Worm (Caenorhabditis elegans) whole organism, L1 larva: ENCODE data around the gene W09D6.1.

Source experiments
- C04F5.9 ChIP-seq: sonication (generic microtip); optimal IDR thresholded peaks from 2 replicates; lab custom pipeline; 2016; ENCODE audit warnings: missing genetic modification characterization, missing compliant biosample characterization
- C16A3.4 ChIP-seq: fragments of 150-350 bp; optimal IDR thresholded peaks from 2 replicates; lab custom pipeline; 2014; ENCODE audit warnings: missing biosample characterization, missing genetic modification characterization
- C34B4.2 ChIP-seq: sonication (generic microtip); optimal IDR thresholded peaks from 2 replicates; lab custom pipeline; 2017; ENCODE audit warnings: mild to moderate bottlenecking, missing genetic modification characterization, missing compliant biosample characterization
- Y116A8C.19 ChIP-seq: sonication (generic microtip); optimal IDR thresholded peaks from 2 replicates; lab custom pipeline; 2016; ENCODE audit warnings: missing compliant biosample characterization, missing genetic modification characterization, borderline replicate concordance
- alr-1 ChIP-seq: fragments of 200-800 bp; sonication (Bioruptor generic); optimal IDR thresholded peaks from 2 replicates; lab custom pipeline; 2018; ENCODE audit warnings: borderline replicate concordance, mild to moderate bottlenecking, missing genetic modification characterization, missing compliant biosample characterization
- aly-2 ChIP-seq: fragments of 150-350 bp; optimal IDR thresholded peaks from 2 replicates; lab custom pipeline; 2014; ENCODE audit warnings: missing biosample characterization, missing genetic modification characterization
- ama-1 ChIP-seq: fragments of 150-350 bp; optimal IDR thresholded peaks from 2 replicates; lab custom pipeline; 2014
- blmp-1 ChIP-seq: fragments of 150-350 bp; optimal IDR thresholded peaks from 2 replicates; lab custom pipeline; 2014; ENCODE audit warnings: missing biosample characterization, missing genetic modification characterization
- ceh-8 ChIP-seq: fragments of 200-800 bp; sonication (Bioruptor generic); optimal IDR thresholded peaks from 2 replicates; lab custom pipeline; 2018; ENCODE audit warnings: mild to moderate bottlenecking, missing genetic modification characterization, moderate library complexity, missing compliant biosample characterization
- ceh-88 ChIP-seq: fragments of 200-800 bp; sonication (Bioruptor generic); IDR thresholded peaks from 2 replicates; pipeline ENCODE4 v1.3.6; 2022; ENCODE audit warnings: missing genetic modification characterization, missing compliant biosample characterization
- ceh-90 ChIP-seq: sonication (generic microtip); optimal IDR thresholded peaks from 2 replicates; lab custom pipeline; 2016; ENCODE audit warnings: missing genetic modification characterization, missing compliant biosample characterization
- efl-1 ChIP-seq, 4 experiments: fragments of 150-350 bp; optimal IDR thresholded peaks in 3 of 4; peaks in 1 of 4; 1 replicate in 1 of 4; 2 replicates in 3 of 4; lab custom pipeline; 2014; ENCODE audit warnings: missing biosample characterization in 2 of 4, missing genetic modification characterization in 2 of 4, missing genetic modification reagents in 2 of 4
- egl-27 ChIP-seq, 2 experiments: fragments of 150-350 bp in 1 of 2; sonication (generic microtip); optimal IDR thresholded peaks; 3 replicates each; lab custom pipeline; 2017 to 2018; ENCODE audit warnings: missing biosample characterization in 2 of 2, missing genetic modification characterization in 2 of 2, missing genetic modification reagents in 2 of 2
- elt-2 ChIP-seq: sonication (generic microtip); optimal IDR thresholded peaks from 2 replicates; lab custom pipeline; 2016; ENCODE audit warnings: missing genetic modification characterization, mild to moderate bottlenecking, inconsistent platforms, missing compliant biosample characterization, missing genetic modification reagents
- fkh-10 ChIP-seq: sonication (generic microtip); optimal IDR thresholded peaks from 2 replicates; lab custom pipeline; 2017; ENCODE audit warnings: missing biosample characterization, missing genetic modification reagents, missing genetic modification characterization
- fkh-4 ChIP-seq: sonication (generic microtip); optimal IDR thresholded peaks from 2 replicates; lab custom pipeline; 2016; ENCODE audit warnings: missing compliant biosample characterization, missing genetic modification characterization, borderline replicate concordance
- fkh-8 ChIP-seq: sonication (generic microtip); optimal IDR thresholded peaks from 2 replicates; lab custom pipeline; 2016; ENCODE audit warnings: mild to moderate bottlenecking, missing genetic modification characterization, missing compliant biosample characterization
- fos-1 ChIP-seq: fragments of 150-350 bp; optimal IDR thresholded peaks from 2 replicates; lab custom pipeline; 2014; ENCODE audit warnings: missing biosample characterization, missing genetic modification characterization
- hlh-17 ChIP-seq: fragments of 200-800 bp; sonication (Bioruptor generic); optimal IDR thresholded peaks from 2 replicates; lab custom pipeline; 2018; ENCODE audit warnings: missing genetic modification characterization, mild to moderate bottlenecking, missing compliant biosample characterization, moderate library complexity, borderline replicate concordance
- hpl-2 ChIP-seq: fragments of 150-350 bp; optimal IDR thresholded peaks from 2 replicates; lab custom pipeline; 2014; ENCODE audit warnings: missing biosample characterization, missing genetic modification reagents, missing genetic modification characterization
- isw-1 ChIP-seq: fragments of 200-800 bp; sonication (Bioruptor generic); IDR thresholded peaks from 2 replicates; pipeline ENCODE4 v1.3.6; 2022; ENCODE audit warnings: missing genetic modification characterization, missing compliant biosample characterization
- lin-14 ChIP-seq: fragments of 200-800 bp; sonication (Bioruptor generic); optimal IDR thresholded peaks from 2 replicates; lab custom pipeline; 2018; ENCODE audit warnings: mild to moderate bottlenecking, missing genetic modification characterization, moderate library complexity, missing compliant biosample characterization
- lin-35 ChIP-seq, 2 experiments: fragments of 150-350 bp; optimal IDR thresholded peaks; 2 replicates each; lab custom pipeline; 2014; ENCODE audit warnings: missing biosample characterization in 2 of 2, missing genetic modification characterization in 2 of 2, missing genetic modification reagents in 2 of 2
- lir-3 ChIP-seq: sonication (generic microtip); optimal IDR thresholded peaks from 2 replicates; lab custom pipeline; 2016; ENCODE audit warnings: mild to moderate bottlenecking, missing genetic modification characterization, moderate library complexity, missing compliant biosample characterization; ENCODE audit not compliant: poor library complexity
- lsy-2 ChIP-seq, 2 experiments: fragments of 150-350 bp; optimal IDR thresholded peaks; 2 replicates each; lab custom pipeline; 2014; ENCODE audit warnings: missing biosample characterization in 2 of 2, missing genetic modification characterization in 2 of 2
- mdl-1 ChIP-seq, 2 experiments: fragments of 150-350 bp; optimal IDR thresholded peaks; 2 replicates each; lab custom pipeline; 2014 to 2017; ENCODE audit warnings: missing biosample characterization in 2 of 2, missing genetic modification characterization in 2 of 2, inconsistent platforms in 1 of 2
- mef-2 ChIP-seq: fragments of 150-350 bp; optimal IDR thresholded peaks from 2 replicates; lab custom pipeline; 2014; ENCODE audit warnings: missing biosample characterization, missing genetic modification characterization
- mep-1 ChIP-seq: fragments of 150-350 bp; optimal IDR thresholded peaks from 2 replicates; lab custom pipeline; 2014; ENCODE audit warnings: missing biosample characterization, missing genetic modification characterization
- nhr-11 ChIP-seq: fragments of 150-350 bp; optimal IDR thresholded peaks from 2 replicates; lab custom pipeline; 2014; ENCODE audit warnings: missing biosample characterization, missing genetic modification characterization
- nhr-19 ChIP-seq: fragments of 200-800 bp; sonication (Bioruptor generic); conservative IDR thresholded peaks from 2 replicates; pipeline ENCODE4 v1.3.6; 2022; ENCODE audit warnings: missing genetic modification characterization, missing compliant biosample characterization
- nhr-20 ChIP-seq: sonication (generic microtip); optimal IDR thresholded peaks from 2 replicates; lab custom pipeline; 2016; ENCODE audit warnings: mild to moderate bottlenecking, missing genetic modification characterization, missing compliant biosample characterization
- nhr-237 ChIP-seq: fragments of 150-350 bp; optimal IDR thresholded peaks from 2 replicates; lab custom pipeline; 2014; ENCODE audit warnings: missing biosample characterization, missing genetic modification characterization
- nhr-47 ChIP-seq: sonication (generic microtip); optimal IDR thresholded peaks from 2 replicates; lab custom pipeline; 2016; ENCODE audit warnings: mild to moderate bottlenecking, missing genetic modification characterization, moderate library complexity, missing compliant biosample characterization
- nhr-77 ChIP-seq: fragments of 150-350 bp; optimal IDR thresholded peaks from 2 replicates; lab custom pipeline; 2014; ENCODE audit warnings: missing biosample characterization, missing genetic modification characterization
- nhr-90 ChIP-seq: sonication (generic microtip); optimal IDR thresholded peaks from 2 replicates; lab custom pipeline; 2016; ENCODE audit warnings: mild to moderate bottlenecking, missing genetic modification characterization, missing compliant biosample characterization; ENCODE audit not compliant: poor library complexity
- skn-1 ChIP-seq: fragments of 150-350 bp; optimal IDR thresholded peaks from 2 replicates; lab custom pipeline; 2014; ENCODE audit warnings: missing biosample characterization, missing genetic modification characterization
- snu-23 ChIP-seq: sonication (generic microtip); optimal IDR thresholded peaks from 2 replicates; lab custom pipeline; 2016; ENCODE audit warnings: missing genetic modification characterization, missing compliant biosample characterization
- tbx-2 ChIP-seq: sonication (generic microtip); optimal IDR thresholded peaks from 2 replicates; lab custom pipeline; 2016; ENCODE audit warnings: missing genetic modification characterization, missing compliant biosample characterization
- unc-130 ChIP-seq: fragments of 150-350 bp; optimal IDR thresholded peaks from 2 replicates; lab custom pipeline; 2017; ENCODE audit warnings: missing biosample characterization, missing genetic modification characterization, inconsistent platforms
- unc-86 ChIP-seq: sonication (generic microtip); optimal IDR thresholded peaks from 2 replicates; lab custom pipeline; 2016; ENCODE audit warnings: missing genetic modification characterization, missing compliant biosample characterization
- zip-4 ChIP-seq: fragments of 200-800 bp; sonication (Bioruptor generic); optimal IDR thresholded peaks from 2 replicates; lab custom pipeline; 2018; ENCODE audit warnings: mild to moderate bottlenecking, missing genetic modification characterization, moderate library complexity, missing compliant biosample characterization
- ztf-11 ChIP-seq, 2 experiments: sonication (generic microtip); optimal IDR thresholded peaks; 2 replicates each; lab custom pipeline; 2016 to 2017; ENCODE audit warnings: missing genetic modification characterization in 2 of 2, missing biosample characterization in 1 of 2, missing compliant biosample characterization in 1 of 2
- ztf-4 ChIP-seq: fragments of 150-350 bp; optimal IDR thresholded peaks from 2 replicates; lab custom pipeline; 2014; ENCODE audit warnings: missing biosample characterization, missing genetic modification characterization

W09D6.1 gene

ce11 chrIII:11112718-11113117 lies 44.1 kb downstream of the W09D6.1 start (continued):
- TF ChIP-seq nhr-11 (tag; lab: Kevin White, UChicago) (no peak), lin-35 (GFP tag; optimal IDR thresholded peaks at IDR 0.05; lab: Kevin White, UChicago) (peak; percentile 32 to 59), hpl-2 (no peak), nhr-90 (tag; lab: Kevin White, UChicago) (peak; percentile 77), elt-2 (tag; lab: Kevin White, UChicago) (no peak), fkh-8 (peak; percentile 61), C04F5.9 (tag; lab: Kevin White, UChicago) (peak; percentile 50), nhr-19 (GFP tag; lab: Robert Waterston, UW) (peak; percentile 75), unc-130 (tag; lab: Kevin White, UChicago) (no peak), Y116A8C.19 (no peak), fos-1 (no peak), lir-3 (tag; lab: Kevin White, UChicago) (peak; percentile 81), nhr-20 (tag; lab: Kevin White, UChicago) (peak; percentile 65), nhr-77 (peak; percentile 5), ama-1 (lab: Kevin White, UChicago) (no peak), skn-1 (tag; lab: Kevin White, UChicago) (no peak), snu-23 (peak; percentile 61)

ce11 chrIII:11113845-11114244 lies 45.2 kb downstream of the W09D6.1 start:
- no peak for TF ChIP-seq mef-2 (tag; lab: Kevin White, UChicago)
- no peak for TF ChIP-seq alr-1 (tag; lab: Kevin White, UChicago)
- no peak for TF ChIP-seq ceh-88 (GFP tag; lab: Robert Waterston, UW)
- TF ChIP-seq nhr-77: no peak
- no peak for TF ChIP-seq unc-86 (tag; lab: Kevin White, UChicago)
- TF ChIP-seq tbx-2: no peak
- no peak for TF ChIP-seq Y116A8C.19
- TF ChIP-seq ceh-8: no peak
- TF ChIP-seq C04F5.9 (tag; lab: Kevin White, UChicago): no peak
- TF ChIP-seq C16A3.4 (tag; lab: Kevin White, UChicago): no peak
- TF ChIP-seq ztf-4 (tag; lab: Kevin White, UChicago): no peak
- TF ChIP-seq blmp-1 (tag; lab: Kevin White, UChicago): no peak
- no peak for TF ChIP-seq ztf-11 (tag; optimal IDR thresholded peaks at IDR 0.05; lab: Kevin White, UChicago)

ce11 chrIII:11115956-11116355 lies 47.3 kb downstream of the W09D6.1 start:
- no peak for TF ChIP-seq nhr-19 (GFP tag; lab: Robert Waterston, UW)
- peak; percentile 82 for TF ChIP-seq alr-1 (tag; lab: Kevin White, UChicago)
- no peak for TF ChIP-seq lsy-2 (tag; optimal IDR thresholded peaks at IDR 0.05; lab: Kevin White, UChicago)
- no peak for TF ChIP-seq isw-1 (GFP tag; lab: Robert Waterston, UW)

ce11 chrIII:11118107-11118506 lies 49.5 kb downstream of the W09D6.1 start:
- TF ChIP-seq nhr-90 (tag; lab: Kevin White, UChicago) (peak; percentile 29), nhr-19 (GFP tag; lab: Robert Waterston, UW) (peak; percentile 38)
- TF ChIP-seq, all 84 proteins: peak for 2; not testable (repeated sequence) for 82

ce11 chrIII:11119176-11119853 lies 50.7 kb downstream of the W09D6.1 start, which contains the start of the genes sup-35 and Y48A6C.4:
Gene sup-35 (minus strand): TSS chrIII:11119226.
Gene Y48A6C.4 (plus strand): TSS chrIII:11119803.
- peak; percentile 94 to 96 for TF ChIP-seq lin-35 (GFP tag; optimal IDR thresholded peaks at IDR 0.05; lab: Kevin White, UChicago)
- TF ChIP-seq ceh-90 (tag; lab: Kevin White, UChicago): peak; percentile 80
- TF ChIP-seq nhr-47: peak; percentile 94
- peak; percentile 95 for TF ChIP-seq fkh-8
- peak; percentile 85 for TF ChIP-seq fkh-4
- TF ChIP-seq egl-27 (tag; optimal IDR thresholded peaks at IDR 0.05; lab: Kevin White, UChicago): no peak
- peak; percentile 90 for TF ChIP-seq lin-14 (GFP tag; lab: Kevin White, UChicago)
- TF ChIP-seq zip-4 (GFP tag; lab: Kevin White, UChicago): peak; percentile 33
- no peak for TF ChIP-seq hlh-17 (GFP tag; lab: Kevin White, UChicago)
- no peak for TF ChIP-seq C34B4.2 (tag; lab: Kevin White, UChicago)
- TF ChIP-seq nhr-237 (tag; lab: Kevin White, UChicago): peak; percentile 66
- TF ChIP-seq fkh-10 (GFP tag; lab: Kevin White, UChicago): peak; percentile 30
- TF ChIP-seq efl-1 (optimal IDR thresholded peaks at IDR 0.05; lab: Kevin White, UChicago): peak; percentile 93 to 96
- TF ChIP-seq efl-1 (GFP tag; optimal IDR thresholded peaks at IDR 0.05 in 1 of 2; lab: Kevin White, UChicago): peak; percentile 93 to 99
- peak; percentile 71 for TF ChIP-seq aly-2 (tag; lab: Kevin White, UChicago)
- peak in 1 of 2 experiments; percentile 66 for TF ChIP-seq mdl-1 (tag; optimal IDR thresholded peaks at IDR 0.05; lab: Kevin White, UChicago)
- TF ChIP-seq mep-1 (tag; lab: Kevin White, UChicago): peak; percentile 93
- peak; percentile 76 for TF ChIP-seq Y116A8C.19
